Worm (Caenorhabditis elegans): ENCODE data around the gene Y102E9.3.

DNA sequence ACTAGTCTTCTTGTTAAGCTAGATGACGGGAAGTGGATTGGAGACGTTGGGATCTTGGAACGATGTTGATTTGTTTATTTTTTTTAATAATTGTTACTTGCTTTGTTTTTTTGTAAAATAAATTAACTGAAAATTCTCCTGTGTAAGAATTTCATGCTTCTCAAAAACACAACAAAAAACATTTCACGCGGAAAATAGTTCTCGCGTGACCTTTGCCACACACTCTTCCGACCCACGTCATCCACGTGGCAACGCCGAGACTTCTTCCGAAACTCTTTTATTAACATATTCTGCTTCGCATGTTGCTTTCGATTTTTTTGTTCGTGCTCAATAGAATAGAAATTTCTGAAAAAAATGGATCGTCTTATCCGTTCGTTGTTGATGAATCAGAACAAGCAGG, 22.7 kb downstream of the Y102E9.3 start, which contains the start of gene F37A4.5:
- TF ChIP-seq dpl-1 (GFP tag; optimal IDR thresholded peaks at IDR 0.05) (no peak), hmg-1.2 (GFP tag; IDR thresholded peaks at IDR 0.05) (no peak)
